Worm (Caenorhabditis elegans): ENCODE measurements around the gene R102.10.

R102.10 gene

ce11 chrIV:10698486-10698885 is 6.8 kb upstream of the R102.10 start:
- TF ChIP-seq dmd-8 (GFP tag; IDR thresholded peaks at IDR 0.05) (0 out of 2 replicates have a peak, but pooled peaks have one; percentile 55), lim-7 (GFP tag; IDR thresholded peaks at IDR 0.05) (0 out of 2 replicates have a peak, but pooled peaks have one; percentile 39), unc-62 (GFP tag; optimal IDR thresholded peaks at IDR 0.05 in 1 of 2) (peak in 1 of 2 experiments; percentile 17), unc-62 (tag; optimal IDR thresholded peaks at IDR 0.05) (no peak), set-16 (GFP tag; IDR thresholded peaks at IDR 0.05) (peak; percentile 68), ceh-20 (GFP tag; IDR thresholded peaks at IDR 0.05) (no peak)

- TF ChIP-seq daf-16 (GFP tag; optimal IDR thresholded peaks at IDR 0.05) (no peak), daf-16 (tag; optimal IDR thresholded peaks at IDR 0.05) (no peak), skn-1 (tag; optimal IDR thresholded peaks at IDR 0.05) (no peak), aha-1 (tag) (peak; percentile 86), F10B5.3 (tag; optimal IDR thresholded peaks at IDR 0.05) (no peak), dpl-1 (GFP tag; optimal IDR thresholded peaks at IDR 0.05) (no peak), F44E2.7 (GFP tag; IDR thresholded peaks at IDR 0.05) (no peak), dmd-8 (GFP tag; IDR thresholded peaks at IDR 0.05) (no peak), T20F7.1 (GFP tag; optimal IDR thresholded peaks at IDR 0.05) (peak; percentile 51), dve-1 (tag; optimal IDR thresholded peaks at IDR 0.05; ENCODE audit: insufficient read depth) (peak; percentile 18), dmd-6 (GFP tag; IDR thresholded peaks at IDR 0.05) (peak; percentile 20; the same call in 1 of the 2 replicates)
Observed at ce11 chrIV:10699000-10699399, 6.3 kb upstream of the R102.10 start.

- TF ChIP-seq pha-4 (GFP tag; IDR thresholded peaks at IDR 0.05) (no peak), pha-4 (tag; optimal IDR thresholded peaks at IDR 0.05) (no peak)
Observed at ce11 chrIV:10699660-10700059, 5.6 kb upstream of the R102.10 start, which contains the start of gene R102.11. TSS of gene R102.11 (minus strand) at chrIV:10699760.

DNA sequence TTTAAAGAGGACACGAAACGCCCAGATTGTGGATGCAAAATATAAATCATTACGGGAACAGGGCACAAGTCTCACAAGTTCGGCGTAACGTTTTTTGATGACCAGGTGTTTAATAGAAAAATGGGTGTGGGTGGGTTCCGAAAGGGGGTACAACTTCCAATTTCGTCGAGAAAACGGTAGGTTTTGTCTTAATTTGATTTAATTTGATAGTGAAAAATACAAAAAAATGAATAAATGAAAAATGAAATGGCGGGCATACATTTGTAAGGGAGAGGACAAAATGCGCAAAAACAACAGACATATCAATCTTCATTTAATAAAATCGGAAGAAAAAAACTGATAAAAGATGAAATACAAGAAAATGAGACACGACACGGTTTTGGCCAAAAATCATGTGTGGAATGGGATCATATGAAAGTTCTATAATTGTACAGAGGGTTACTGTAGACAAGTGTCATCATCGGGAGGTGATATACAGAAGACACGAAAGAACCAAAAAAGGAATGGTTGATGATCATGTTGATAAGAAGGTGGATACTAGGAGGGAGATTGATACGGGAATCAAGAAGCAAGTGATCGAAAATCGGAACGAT is 3.3 kb upstream of the R102.10 start:
- TF ChIP-seq unc-39 (tag; optimal IDR thresholded peaks at IDR 0.05): no peak
- TF ChIP-seq nhr-28 (tag; optimal IDR thresholded peaks at IDR 0.05): peak; percentile 60
- TF ChIP-seq hlh-30 (tag; optimal IDR thresholded peaks at IDR 0.05; ENCODE audit: insufficient read depth): peak; percentile 69
- no peak for TF ChIP-seq nhr-76 (tag; optimal IDR thresholded peaks at IDR 0.05)
- TF ChIP-seq ceh-20 (GFP tag; IDR thresholded peaks at IDR 0.05): 0 out of 2 replicates have a peak, but pooled peaks have one; percentile 57
- peak; percentile 4 for TF ChIP-seq nhr-48 (tag; optimal IDR thresholded peaks at IDR 0.05)
- TF ChIP-seq daf-19 (GFP tag; conservative IDR thresholded peaks at IDR 0.05): no peak
- TF ChIP-seq mdl-1 (tag; optimal IDR thresholded peaks at IDR 0.05): peak in 1 of 2 experiments; percentile 55
- no peak for TF ChIP-seq mdt-29 (GFP tag; IDR thresholded peaks at IDR 0.05)
- TF ChIP-seq unc-62 (GFP tag; optimal IDR thresholded peaks at IDR 0.05 in 1 of 2): peak in 1 of 2 experiments; percentile 58
- TF ChIP-seq unc-62 (tag; optimal IDR thresholded peaks at IDR 0.05): no peak
- TF ChIP-seq hlh-11 (tag; optimal IDR thresholded peaks at IDR 0.05): peak; percentile 62

ce11 chrIV:10706090-10706489 is 814 bp downstream of the R102.10 start, which contains the start of gene R102.6:
TSS of gene R102.6 (minus strand) at chrIV:10706190.
- TF ChIP-seq hlh-11 (tag; optimal IDR thresholded peaks at IDR 0.05) (no peak), spr-3 (GFP tag; optimal IDR thresholded peaks at IDR 0.05) (no peak), cey-2 (tag; optimal IDR thresholded peaks at IDR 0.05; ENCODE audit: borderline replicate concordance, insufficient read depth) (no peak), gei-8 (GFP tag; optimal IDR thresholded peaks at IDR 0.05) (no peak), nhr-42 (GFP tag; IDR thresholded peaks at IDR 0.05) (no peak), zag-1 (tag; optimal IDR thresholded peaks at IDR 0.05) (no peak), ceh-28 (tag; optimal IDR thresholded peaks at IDR 0.05) (no peak), set-16 (GFP tag; IDR thresholded peaks at IDR 0.05) (no peak), lin-1 (GFP tag; IDR thresholded peaks at IDR 0.05) (no peak), ctbp-1 (GFP tag; IDR thresholded peaks at IDR 0.05) (no peak), ama-1 (optimal IDR thresholded peaks at IDR 0.05) (no peak), mdl-1 (tag; optimal IDR thresholded peaks at IDR 0.05) (no peak), unc-130 (GFP tag; optimal IDR thresholded peaks at IDR 0.05) (no peak), lin-13 (GFP tag; optimal IDR thresholded peaks at IDR 0.05) (no peak), F49E8.2 (tag; optimal IDR thresholded peaks at IDR 0.05; ENCODE audit: borderline replicate concordance) (no peak), ceh-44 (GFP tag; IDR thresholded peaks at IDR 0.05) (no peak), ztf-7 (tag; optimal IDR thresholded peaks at IDR 0.05) (no peak), hlh-30 (tag; optimal IDR thresholded peaks at IDR 0.05; ENCODE audit: insufficient read depth) (no peak)
